Worm (Caenorhabditis elegans): ENCODE data around the gene ufl-1.

The ufl-1 gene

DNA sequence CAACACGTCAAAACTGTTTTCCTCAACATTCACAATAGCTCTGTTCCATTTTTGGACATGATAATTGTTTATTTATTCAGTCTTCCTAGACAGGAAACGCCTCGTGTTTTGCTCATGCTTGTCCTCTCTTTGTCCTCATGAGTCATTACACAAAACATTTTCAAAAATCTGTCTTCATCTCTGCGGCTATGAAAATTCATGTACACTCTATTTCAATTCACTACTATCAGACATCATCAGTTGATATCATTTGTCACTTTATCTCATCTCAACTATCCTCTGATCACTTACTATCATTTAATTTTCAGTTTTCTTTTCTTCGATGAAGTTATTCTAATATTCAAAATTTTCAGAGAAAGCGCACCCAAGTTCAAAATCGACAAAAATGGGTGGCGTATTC lies 12.8 kb downstream of the ufl-1 start, which contains the start of gene adah-1 (continued):
- TF ChIP-seq mxl-3 (GFP tag; optimal IDR thresholded peaks at IDR 0.05) (no peak), unc-62 (GFP tag; optimal IDR thresholded peaks at IDR 0.05 in 1 of 2) (peak in 1 of 2 experiments; percentile 14), unc-62 (tag; optimal IDR thresholded peaks at IDR 0.05) (no peak), ztf-7 (tag; optimal IDR thresholded peaks at IDR 0.05) (no peak), ama-1 (optimal IDR thresholded peaks at IDR 0.05) (no peak), D1046.2 (GFP tag; IDR thresholded peaks at IDR 0.05) (no peak), F37D6.2 (tag; optimal IDR thresholded peaks at IDR 0.05) (no peak), F10B5.3 (tag; optimal IDR thresholded peaks at IDR 0.05) (no peak), dpl-1 (GFP tag; optimal IDR thresholded peaks at IDR 0.05) (no peak), hmg-1.1 (GFP tag; IDR thresholded peaks at IDR 0.05) (no peak), gei-8 (GFP tag; optimal IDR thresholded peaks at IDR 0.05) (no peak), duxl-1 (tag; optimal IDR thresholded peaks at IDR 0.05; ENCODE audit: poor library complexity) (no peak), zfp-2 (tag; optimal IDR thresholded peaks at IDR 0.05) (no peak), unc-39 (tag; optimal IDR thresholded peaks at IDR 0.05) (no peak), zfp-3 (GFP tag; conservative IDR thresholded peaks at IDR 0.05) (no peak), aly-2 (tag; optimal IDR thresholded peaks at IDR 0.05) (no peak), hlh-30 (tag; optimal IDR thresholded peaks at IDR 0.05; ENCODE audit: insufficient read depth) (peak; percentile 78), lim-7 (GFP tag; IDR thresholded peaks at IDR 0.05) (no peak), fkh-10 (GFP tag; optimal IDR thresholded peaks at IDR 0.05) (no peak), php-3 (GFP tag; IDR thresholded peaks at IDR 0.05) (no peak), lsy-2 (tag; optimal IDR thresholded peaks at IDR 0.05) (peak in 1 of 2 experiments; percentile 31), spr-3 (GFP tag; optimal IDR thresholded peaks at IDR 0.05) (no peak), egl-27 (tag; optimal IDR thresholded peaks at IDR 0.05) (no peak), madf-9 (GFP tag; conservative IDR thresholded peaks at IDR 0.05) (no peak), nhr-28 (tag; optimal IDR thresholded peaks at IDR 0.05) (peak; percentile 33), T20F7.1 (GFP tag; optimal IDR thresholded peaks at IDR 0.05) (no peak)

DNA sequence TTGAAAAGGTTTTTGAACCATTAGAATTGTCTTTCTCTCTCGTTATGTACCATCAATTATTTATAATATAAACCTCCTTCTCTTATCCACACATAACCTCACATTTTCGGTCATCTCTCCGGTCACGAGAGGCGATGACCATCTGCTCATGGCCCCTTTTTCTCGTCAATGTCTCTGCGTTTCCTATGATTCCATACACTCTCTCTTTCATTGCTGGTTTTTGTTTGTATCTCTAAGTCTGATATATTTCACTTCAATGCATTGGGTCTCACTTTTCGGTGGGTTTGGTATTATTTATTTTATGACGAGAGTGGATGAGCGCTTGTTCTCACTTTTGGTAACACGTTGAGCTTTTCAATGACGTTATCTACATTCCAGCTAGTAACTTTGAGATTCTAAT lies 13.7 kb downstream of the ufl-1 start:
- TF ChIP-seq dmd-9 (GFP tag; IDR thresholded peaks at IDR 0.05) (no peak), zfp-3 (GFP tag; conservative IDR thresholded peaks at IDR 0.05) (no peak), attf-4 (tag; optimal IDR thresholded peaks at IDR 0.05) (no peak), gei-8 (GFP tag; optimal IDR thresholded peaks at IDR 0.05) (no peak), egl-27 (tag; optimal IDR thresholded peaks at IDR 0.05) (no peak), mep-1 (tag; optimal IDR thresholded peaks at IDR 0.05) (peak; percentile 71), ctbp-1 (GFP tag; IDR thresholded peaks at IDR 0.05) (no peak), sdz-12 (GFP tag; optimal IDR thresholded peaks at IDR 0.05) (no peak), F44E2.7 (GFP tag; IDR thresholded peaks at IDR 0.05) (no peak), lin-13 (GFP tag; optimal IDR thresholded peaks at IDR 0.05) (no peak), mdt-29 (GFP tag; IDR thresholded peaks at IDR 0.05) (no peak), zag-1 (tag; optimal IDR thresholded peaks at IDR 0.05) (no peak), dmd-6 (GFP tag; IDR thresholded peaks at IDR 0.05) (peak; percentile 19; the same call in 1 of the 2 replicates), lir-3 (tag; optimal IDR thresholded peaks at IDR 0.05) (no peak), zip-2 (tag; optimal IDR thresholded peaks at IDR 0.05) (no peak), lsy-2 (tag; optimal IDR thresholded peaks at IDR 0.05) (peak in 1 of 2 experiments; percentile 78), nhr-76 (tag; optimal IDR thresholded peaks at IDR 0.05) (no peak), pqm-1 (tag; optimal IDR thresholded peaks at IDR 0.05) (no peak), F26F4.8 (GFP tag; conservative IDR thresholded peaks at IDR 0.05) (no peak), lin-39 (tag; optimal IDR thresholded peaks at IDR 0.05) (no peak), Y48G9A.11 (GFP tag; IDR thresholded peaks at IDR 0.05) (no peak), nhr-11 (tag; optimal IDR thresholded peaks at IDR 0.05) (peak; percentile 39), nhr-102 (tag; optimal IDR thresholded peaks at IDR 0.05) (no peak), tag-97 (GFP tag; IDR thresholded peaks at IDR 0.05) (no peak), daf-8 (GFP tag; IDR thresholded peaks at IDR 0.05) (no peak), F49E8.2 (tag; optimal IDR thresholded peaks at IDR 0.05; ENCODE audit: borderline replicate concordance) (no peak), tra-1 (GFP tag; IDR thresholded peaks at IDR 0.05) (peak; percentile 42; the same call in 1 of the 2 replicates), ztf-7 (tag; optimal IDR thresholded peaks at IDR 0.05) (peak; percentile 17), ztf-11 (tag; optimal IDR thresholded peaks at IDR 0.05) (no peak), madf-5 (GFP tag; IDR thresholded peaks at IDR 0.05) (no peak), unc-39 (tag; optimal IDR thresholded peaks at IDR 0.05) (no peak), jun-1 (tag; optimal IDR thresholded peaks at IDR 0.05) (no peak), ceh-82 (tag; optimal IDR thresholded peaks at IDR 0.05) (no peak)
